Worm (Caenorhabditis elegans): Measurements from ENCODE around the gene T16G12.6.

DNA sequence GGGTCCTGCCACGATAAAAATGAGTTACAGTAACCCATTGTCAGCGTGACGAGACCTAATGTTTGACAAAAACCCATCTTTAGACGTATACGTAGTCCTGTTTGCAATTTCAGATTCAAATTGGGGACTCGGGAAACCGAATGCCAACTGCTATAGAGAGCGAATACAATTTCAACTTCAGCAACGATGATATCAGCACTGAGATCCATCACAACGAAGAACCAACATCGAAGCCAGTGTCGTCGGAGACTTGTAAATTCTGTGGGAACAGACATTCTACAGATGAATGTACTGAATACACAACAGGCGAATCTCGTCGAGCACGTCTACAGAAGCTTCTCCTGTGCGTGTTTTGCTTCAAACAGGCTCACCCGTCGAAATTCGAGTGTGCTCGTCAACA is 16.2 kb downstream of the T16G12.6 start:
- TF ChIP-seq nfya-1 (tag; optimal IDR thresholded peaks at IDR 0.05): no peak
- TF ChIP-seq pqm-1 (tag; optimal IDR thresholded peaks at IDR 0.05): no peak
- TF ChIP-seq elt-2 (tag; optimal IDR thresholded peaks at IDR 0.05): no peak
- TF ChIP-seq nhr-11 (tag; optimal IDR thresholded peaks at IDR 0.05): no peak
- TF ChIP-seq npax-4 (tag; optimal IDR thresholded peaks at IDR 0.05): no peak
- no peak for TF ChIP-seq sox-4 (tag; optimal IDR thresholded peaks at IDR 0.05)
- TF ChIP-seq pha-4 (tag; optimal IDR thresholded peaks at IDR 0.05): no peak
- no peak for TF ChIP-seq fkh-10 (GFP tag; optimal IDR thresholded peaks at IDR 0.05)
- TF ChIP-seq ama-1 (optimal IDR thresholded peaks at IDR 0.05): no peak
- no peak for TF ChIP-seq F13H6.1 (tag; optimal IDR thresholded peaks at IDR 0.05)

Data from whole organism, late embryonic.